Worm (Caenorhabditis elegans): ENCODE data around the gene ttr-26.
A peak's percentile ranks its signal among the peaks of the same experiment; 100 is the strongest.

The ttr-26 gene

ce11 chrV:18579684-18580083 is 19.6 kb upstream of the ttr-26 start, which contains the start of gene Y51A2D.13:
TSS of gene Y51A2D.13 (minus strand) at chrV:18579784.
- TF ChIP-seq rnt-1 (tag; optimal IDR thresholded peaks at IDR 0.05), result no peak
- TF ChIP-seq ceh-18 (tag; optimal IDR thresholded peaks at IDR 0.05), result no peak
- TF ChIP-seq ztf-16 (tag; optimal IDR thresholded peaks at IDR 0.05), result no peak
- no peak for TF ChIP-seq sdc-2 (tag; optimal IDR thresholded peaks at IDR 0.05)
- no peak for TF ChIP-seq Y22D7AL.16 (tag; optimal IDR thresholded peaks at IDR 0.05)
- TF ChIP-seq ahr-1 (tag; optimal IDR thresholded peaks at IDR 0.05), result no peak
- TF ChIP-seq ceh-24 (tag; optimal IDR thresholded peaks at IDR 0.05), result no peak
- TF ChIP-seq fkh-10 (GFP tag; optimal IDR thresholded peaks at IDR 0.05), result no peak
- TF ChIP-seq K02D7.2 (tag; optimal IDR thresholded peaks at IDR 0.05), result no peak
- TF ChIP-seq ceh-19 (GFP tag; optimal IDR thresholded peaks at IDR 0.05), result no peak
- no peak for TF ChIP-seq syd-9 (tag; optimal IDR thresholded peaks at IDR 0.05)
- no peak for TF ChIP-seq ceh-2 (tag; optimal IDR thresholded peaks at IDR 0.05)
- TF ChIP-seq tbx-2 (tag; optimal IDR thresholded peaks at IDR 0.05), result no peak

- TF ChIP-seq ceh-22 (tag; optimal IDR thresholded peaks at IDR 0.05), result no peak
- TF ChIP-seq sox-4 (tag; optimal IDR thresholded peaks at IDR 0.05), result no peak
- no peak for TF ChIP-seq syd-9 (tag; optimal IDR thresholded peaks at IDR 0.05)
- TF ChIP-seq npax-4 (tag; optimal IDR thresholded peaks at IDR 0.05), result no peak
- no peak for TF ChIP-seq elt-4 (tag; optimal IDR thresholded peaks at IDR 0.05)
Measured at ce11 chrV:18578306-18578705, 18.2 kb upstream of the ttr-26 start.

DNA sequence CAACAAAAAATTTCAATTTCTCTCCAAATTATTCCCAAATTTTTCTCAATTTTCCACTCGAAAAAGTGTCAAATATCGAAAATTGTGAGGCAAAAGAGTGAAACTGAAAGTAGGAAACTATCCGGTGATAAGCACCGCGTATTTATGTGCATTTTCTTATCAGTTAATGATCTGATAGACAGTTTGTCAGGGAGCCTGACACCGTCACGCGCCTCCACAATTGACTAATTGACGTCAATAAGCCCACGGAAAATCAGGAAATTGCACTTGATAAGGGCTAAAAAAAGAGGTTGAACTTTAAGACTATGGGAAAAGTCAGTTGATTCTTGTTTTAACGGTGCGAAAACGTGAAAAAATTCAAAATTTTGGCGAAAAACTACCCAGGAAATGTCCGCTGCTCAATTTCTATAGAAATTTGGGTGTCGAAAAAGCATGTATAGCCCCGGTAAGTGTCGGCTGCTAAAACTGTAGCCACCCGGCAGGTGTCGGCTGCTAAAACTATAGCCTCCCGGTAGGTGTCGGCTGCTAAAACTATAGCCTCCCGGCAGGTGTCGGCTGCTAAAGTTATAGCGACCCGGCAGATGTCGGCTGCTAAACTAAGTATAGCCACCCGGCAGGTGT is 17.5 kb upstream of the ttr-26 start:
- no peak for TF ChIP-seq fkh-6 (tag; optimal IDR thresholded peaks at IDR 0.05)
- no peak for TF ChIP-seq nfya-1 (tag; optimal IDR thresholded peaks at IDR 0.05)
- peak; percentile 79 for TF ChIP-seq elt-2 (tag; optimal IDR thresholded peaks at IDR 0.05)
- no peak for TF ChIP-seq madf-2 (tag; optimal IDR thresholded peaks at IDR 0.05)
- no peak for TF ChIP-seq ceh-9 (tag; optimal IDR thresholded peaks at IDR 0.05)
- TF ChIP-seq ceh-34 (tag; optimal IDR thresholded peaks at IDR 0.05), result no peak
- TF ChIP-seq lim-6 (tag; optimal IDR thresholded peaks at IDR 0.05), result no peak

DNA sequence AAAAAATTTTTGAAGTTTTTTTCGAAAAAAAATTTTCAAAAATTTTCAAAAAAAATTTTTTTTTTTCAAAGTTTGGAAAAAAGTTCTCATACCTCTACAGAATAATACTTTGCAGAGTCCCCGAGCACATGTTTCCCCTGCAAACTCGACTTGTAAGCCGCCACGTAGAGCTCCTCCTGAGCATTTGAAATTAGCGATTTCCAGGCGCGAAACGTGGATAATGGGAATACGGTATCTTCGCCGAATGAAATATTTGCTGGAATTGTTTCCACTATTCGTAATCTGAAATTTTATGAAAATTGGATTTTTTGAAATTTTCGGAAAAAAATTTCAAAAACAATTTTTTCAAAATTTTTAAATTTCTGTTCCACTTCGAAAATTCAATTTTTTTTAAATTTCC is 16.0 kb upstream of the ttr-26 start:
- TF ChIP-seq ets-4 (tag; optimal IDR thresholded peaks at IDR 0.05) (no peak), rnt-1 (tag; optimal IDR thresholded peaks at IDR 0.05) (no peak), odd-2 (tag; optimal IDR thresholded peaks at IDR 0.05) (no peak), pat-9 (tag; optimal IDR thresholded peaks at IDR 0.05) (no peak), fkh-10 (GFP tag; optimal IDR thresholded peaks at IDR 0.05) (no peak), sox-4 (tag; optimal IDR thresholded peaks at IDR 0.05) (no peak), ceh-19 (GFP tag; optimal IDR thresholded peaks at IDR 0.05) (no peak), dmd-4 (tag; optimal IDR thresholded peaks at IDR 0.05; ENCODE audit: borderline replicate concordance) (no peak)

DNA sequence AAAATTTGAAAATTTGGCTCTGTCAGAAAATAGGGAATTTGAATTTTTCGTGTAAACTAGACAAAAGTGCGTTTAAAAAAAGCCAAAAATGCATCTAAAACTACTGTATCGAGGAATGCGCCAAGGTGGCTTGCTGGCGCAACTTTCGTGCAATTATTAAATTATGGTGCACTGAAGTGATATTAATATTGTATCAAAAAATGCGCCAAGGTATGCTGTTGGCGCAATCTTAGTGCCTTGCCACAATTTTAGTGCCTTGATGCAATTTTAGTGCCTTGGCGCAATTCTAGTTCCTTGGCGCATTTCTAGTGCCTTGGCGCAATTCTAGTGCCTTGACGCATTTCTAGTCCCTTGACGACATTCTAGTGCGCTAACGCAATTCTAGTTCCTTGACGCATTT is 15.0 kb upstream of the ttr-26 start:
- TF ChIP-seq unc-55 (GFP tag; optimal IDR thresholded peaks at IDR 0.05) (no peak), fax-1 (tag; optimal IDR thresholded peaks at IDR 0.05) (no peak), C38D4.7 (GFP tag; optimal IDR thresholded peaks at IDR 0.05) (no peak), ceh-30 (tag; optimal IDR thresholded peaks at IDR 0.05) (no peak), che-1 (tag; optimal IDR thresholded peaks at IDR 0.05) (no peak), ceh-45 (GFP tag; IDR thresholded peaks at IDR 0.05) (no peak), elt-2 (tag; optimal IDR thresholded peaks at IDR 0.05) (no peak), C08G9.2 (tag; optimal IDR thresholded peaks at IDR 0.05) (no peak), gmeb-2 (tag; optimal IDR thresholded peaks at IDR 0.05) (no peak), ceh-14 (tag; optimal IDR thresholded peaks at IDR 0.05) (no peak), nfya-1 (tag; optimal IDR thresholded peaks at IDR 0.05) (no peak)
